Worm (Caenorhabditis elegans): ENCODE results near the gene F49C12.9.
"Not testable (repeated sequence)": the region's sequence is repeated elsewhere in the genome, so short reads cannot be mapped to it uniquely, and the experiment has no call there.

DNA sequence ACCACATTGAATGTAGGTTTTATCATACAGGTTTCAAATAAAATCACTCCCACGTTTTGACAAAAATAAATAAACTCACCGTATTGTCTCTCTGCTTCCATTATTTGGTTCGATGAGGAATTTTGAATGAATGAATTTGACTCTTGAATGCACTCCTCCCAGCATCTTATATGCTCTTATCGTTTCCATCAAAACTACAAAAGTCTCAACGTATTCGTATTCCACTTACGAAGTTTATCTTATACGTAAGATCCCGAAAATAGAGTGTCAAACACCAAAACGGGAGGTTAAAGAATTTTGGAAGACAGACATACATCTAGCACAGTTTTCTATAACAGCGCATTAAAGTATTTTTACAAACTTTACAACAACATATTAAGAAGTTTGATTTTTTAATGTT, 22.2 kb downstream of the F49C12.9 start, which contains the start of gene nhr-264:
- TF ChIP-seq nhr-6 (tag; optimal IDR thresholded peaks at IDR 0.05); snpc-4 (tag; optimal IDR thresholded peaks at IDR 0.05); unc-62 (GFP tag; optimal IDR thresholded peaks at IDR 0.05); lsy-2 (tag; optimal IDR thresholded peaks at IDR 0.05); lin-13 (GFP tag; optimal IDR thresholded peaks at IDR 0.05); nhr-12 (tag; optimal IDR thresholded peaks at IDR 0.05); elt-3 (tag; optimal IDR thresholded peaks at IDR 0.05): not testable (repeated sequence)
